Worm (Caenorhabditis elegans): ENCODE data around the gene F14D7.6.
A peak's percentile ranks its signal among the peaks of the same experiment; 100 is the strongest.
"Not testable (repeated sequence)": the region's sequence is repeated elsewhere in the genome, so short reads cannot be mapped to it uniquely, and the experiment has no call there.

The F14D7.6 gene

DNA sequence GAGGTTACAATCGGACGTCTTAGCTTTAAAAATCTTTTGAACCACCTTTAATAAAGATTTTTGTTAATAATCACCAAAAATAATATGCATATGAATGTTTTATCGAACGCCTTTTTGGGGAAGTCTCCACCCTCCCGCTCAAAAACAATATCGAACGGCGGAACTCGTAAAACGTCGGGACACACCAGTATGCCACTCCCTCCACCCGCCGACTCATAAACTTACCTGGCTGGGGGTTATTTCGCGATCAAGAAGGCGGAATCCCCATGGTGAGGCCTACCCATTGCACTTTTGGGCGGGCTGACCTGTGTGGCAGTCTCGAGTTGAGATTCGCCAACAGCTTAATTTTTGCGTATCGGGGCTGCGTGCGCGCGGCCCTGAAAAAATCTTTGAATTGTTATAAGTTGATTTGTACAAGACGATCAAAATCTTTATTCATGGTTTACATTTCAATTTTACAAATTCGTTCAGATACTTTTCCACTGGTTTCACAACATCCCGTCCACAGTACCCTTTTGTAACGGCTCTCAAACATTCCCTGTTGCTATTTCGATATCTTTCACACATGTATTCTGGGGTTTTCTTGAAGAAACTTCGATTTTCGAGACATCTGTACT is 33.8 kb upstream of the F14D7.6 start:
- TF ChIP-seq lin-39 (tag; optimal IDR thresholded peaks at IDR 0.05) (no peak), fos-1 (tag; optimal IDR thresholded peaks at IDR 0.05) (no peak), sea-2 (GFP tag; optimal IDR thresholded peaks at IDR 0.05) (no peak), nhr-25 (tag; optimal IDR thresholded peaks at IDR 0.05) (no peak), unc-39 (tag; optimal IDR thresholded peaks at IDR 0.05) (no peak), snpc-4 (tag; optimal IDR thresholded peaks at IDR 0.05) (peak; percentile 1)

DNA sequence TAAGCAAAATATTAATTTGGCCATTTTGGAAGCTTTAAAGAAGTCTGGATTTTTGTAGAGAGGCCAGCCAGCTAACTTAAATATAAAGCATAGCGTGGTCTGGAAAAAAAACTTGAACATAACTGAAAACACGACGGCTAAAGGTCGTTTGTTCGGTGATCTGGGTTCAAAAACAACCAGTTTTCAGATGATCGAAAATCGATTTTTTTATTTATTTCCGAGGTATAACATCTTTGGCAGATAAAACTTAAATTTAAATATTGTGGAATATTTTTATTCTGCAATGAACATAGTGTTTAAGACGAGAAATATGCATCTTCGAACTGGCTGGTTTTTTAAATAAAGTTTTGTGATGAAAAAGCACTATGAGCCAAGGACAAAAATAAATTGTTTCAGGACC is 32.6 kb upstream of the F14D7.6 start, which contains the start of gene F40G12.4:
F40G12.4 (minus strand) TSS at position 101 of the 400 bp plus-strand sequence.
- no peak for TF ChIP-seq lin-15B (tag; optimal IDR thresholded peaks at IDR 0.05)
- no peak for TF ChIP-seq fos-1 (tag; optimal IDR thresholded peaks at IDR 0.05)
- TF ChIP-seq ztf-4 (tag; optimal IDR thresholded peaks at IDR 0.05) = no peak
- TF ChIP-seq snpc-4 (tag; optimal IDR thresholded peaks at IDR 0.05) = no peak
- no peak for TF ChIP-seq elt-2 (tag; optimal IDR thresholded peaks at IDR 0.05)
- TF ChIP-seq zag-1 (tag; optimal IDR thresholded peaks at IDR 0.05) = no peak
- no peak for TF ChIP-seq tbx-2 (tag; optimal IDR thresholded peaks at IDR 0.05)
- no peak for TF ChIP-seq lsy-12 (tag; optimal IDR thresholded peaks at IDR 0.05)
- TF ChIP-seq ama-1 (optimal IDR thresholded peaks at IDR 0.05) = no peak
- no peak for TF ChIP-seq nhr-67 (tag; optimal IDR thresholded peaks at IDR 0.05)
- TF ChIP-seq jun-1 (tag; optimal IDR thresholded peaks at IDR 0.05) = no peak
- TF ChIP-seq fkh-2 (tag; optimal IDR thresholded peaks at IDR 0.05) = no peak
- no peak for TF ChIP-seq fkh-10 (GFP tag; optimal IDR thresholded peaks at IDR 0.05)
- no peak for TF ChIP-seq ceh-82 (tag; optimal IDR thresholded peaks at IDR 0.05)

DNA sequence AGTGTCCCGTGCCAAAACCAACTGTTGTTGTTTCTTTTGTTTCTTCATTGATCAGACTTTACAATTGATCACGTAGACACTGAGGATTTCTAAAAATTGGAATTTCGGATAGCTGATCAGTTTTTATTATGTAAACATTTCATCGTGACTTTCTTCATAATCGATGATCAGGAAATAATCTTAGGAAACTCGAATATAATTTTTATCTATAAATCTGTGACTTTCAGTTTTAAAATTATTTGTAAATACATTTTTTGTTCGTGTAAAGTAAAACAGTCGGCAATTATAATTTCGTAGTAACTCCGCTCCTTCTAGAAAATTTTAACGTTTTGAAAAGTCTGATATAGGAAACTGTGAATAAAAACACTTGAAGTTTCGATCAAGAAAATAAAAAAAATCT is 30.5 kb upstream of the F14D7.6 start, which contains the start of gene F40G12.5:
F40G12.5 (minus strand) TSS at position 101 of the 400 bp plus-strand sequence.
- TF ChIP-seq ama-1 (optimal IDR thresholded peaks at IDR 0.05) = no peak
- no peak for TF ChIP-seq nhr-43 (tag; optimal IDR thresholded peaks at IDR 0.05; ENCODE audit: poor library complexity, severe bottlenecking)
- no peak for TF ChIP-seq unc-62 (GFP tag; optimal IDR thresholded peaks at IDR 0.05)
- TF ChIP-seq sea-2 (GFP tag; optimal IDR thresholded peaks at IDR 0.05) = no peak
- no peak for TF ChIP-seq R02D3.7 (tag; optimal IDR thresholded peaks at IDR 0.05)

DNA sequence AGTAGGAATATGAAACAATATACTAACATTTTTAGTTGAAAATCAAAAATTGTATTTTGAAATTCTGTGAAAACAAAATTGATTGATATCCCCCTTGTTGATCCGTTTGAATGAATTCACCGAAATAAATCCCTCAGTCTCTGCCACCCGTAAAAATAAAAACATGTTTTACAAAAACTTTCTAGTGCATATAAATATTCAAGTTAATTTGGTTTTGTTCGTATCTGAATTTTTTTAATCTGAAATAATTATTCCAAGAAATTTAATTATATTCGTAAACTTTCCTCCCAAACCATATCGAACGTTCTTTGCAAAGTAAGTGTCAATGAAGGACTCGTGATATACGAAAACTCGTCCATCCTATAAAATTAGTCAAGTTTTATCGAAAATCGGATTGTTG is 28.2 kb upstream of the F14D7.6 start, which contains the start of gene F40G12.6:
F40G12.6 (minus strand) TSS at position 101 of the 400 bp plus-strand sequence.
- TF ChIP-seq ztf-4 (tag; optimal IDR thresholded peaks at IDR 0.05) = no peak
- no peak for TF ChIP-seq egl-27 (tag; optimal IDR thresholded peaks at IDR 0.05)
- TF ChIP-seq unc-62 (GFP tag; optimal IDR thresholded peaks at IDR 0.05) = no peak
- TF ChIP-seq ceh-9 (tag; optimal IDR thresholded peaks at IDR 0.05) = no peak
- no peak for TF ChIP-seq mml-1 (tag; optimal IDR thresholded peaks at IDR 0.05)
- TF ChIP-seq nhr-77 (tag; optimal IDR thresholded peaks at IDR 0.05) = no peak
- no peak for TF ChIP-seq nhr-28 (tag; optimal IDR thresholded peaks at IDR 0.05)

DNA sequence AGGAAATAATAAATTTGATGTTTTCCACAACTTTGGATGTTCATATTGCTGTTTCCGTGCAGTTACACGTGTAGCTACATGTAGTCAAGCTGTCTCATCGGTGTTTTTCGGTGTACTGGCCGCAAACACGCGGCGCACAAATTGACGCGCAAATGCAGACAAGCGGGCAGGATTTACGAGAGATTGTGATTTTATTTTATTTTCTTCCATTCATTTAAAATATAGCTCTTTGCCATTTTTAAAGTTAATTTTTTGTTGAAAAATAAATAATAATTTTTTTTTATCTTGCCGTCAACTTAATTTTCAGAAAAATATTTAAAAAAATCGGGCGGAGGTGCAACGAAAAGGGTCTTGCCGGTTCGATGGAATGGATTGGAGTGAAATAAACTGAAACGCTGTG is 26.9 kb upstream of the F14D7.6 start, which contains the start of gene F40G12.7:
F40G12.7 (plus strand) TSS at position 301 of the 400 bp plus-strand sequence.
- not testable (repeated sequence) for TF ChIP-seq ceh-82 (tag; optimal IDR thresholded peaks at IDR 0.05); sea-2 (GFP tag; optimal IDR thresholded peaks at IDR 0.05); fkh-10 (GFP tag; optimal IDR thresholded peaks at IDR 0.05)

DNA sequence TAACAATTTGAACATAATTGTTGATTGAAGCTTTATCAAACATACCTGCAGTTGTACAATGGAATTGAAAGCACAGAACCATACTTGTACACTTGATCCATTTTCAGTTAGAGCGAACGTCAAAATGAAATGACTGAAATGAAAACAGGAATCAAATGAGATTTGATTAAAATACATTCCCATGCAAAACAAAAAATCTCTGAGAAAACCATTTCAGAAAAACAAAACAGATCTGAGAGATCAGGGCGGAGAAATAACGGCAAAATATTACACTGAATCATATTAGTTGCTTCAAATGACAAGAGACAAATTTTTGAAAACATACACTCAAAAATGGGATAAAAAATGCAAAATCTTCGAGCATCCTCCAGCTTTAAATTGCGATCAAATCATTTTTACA is 21.4 kb upstream of the F14D7.6 start, which contains the start of gene srt-33:
srt-33 (minus strand) TSS at position 101 of the 400 bp plus-strand sequence.
- TF ChIP-seq elt-2 (tag; optimal IDR thresholded peaks at IDR 0.05) (no peak), ZK546.5 (tag; optimal IDR thresholded peaks at IDR 0.05) (no peak), egl-5 (tag; optimal IDR thresholded peaks at IDR 0.05) (no peak)

DNA sequence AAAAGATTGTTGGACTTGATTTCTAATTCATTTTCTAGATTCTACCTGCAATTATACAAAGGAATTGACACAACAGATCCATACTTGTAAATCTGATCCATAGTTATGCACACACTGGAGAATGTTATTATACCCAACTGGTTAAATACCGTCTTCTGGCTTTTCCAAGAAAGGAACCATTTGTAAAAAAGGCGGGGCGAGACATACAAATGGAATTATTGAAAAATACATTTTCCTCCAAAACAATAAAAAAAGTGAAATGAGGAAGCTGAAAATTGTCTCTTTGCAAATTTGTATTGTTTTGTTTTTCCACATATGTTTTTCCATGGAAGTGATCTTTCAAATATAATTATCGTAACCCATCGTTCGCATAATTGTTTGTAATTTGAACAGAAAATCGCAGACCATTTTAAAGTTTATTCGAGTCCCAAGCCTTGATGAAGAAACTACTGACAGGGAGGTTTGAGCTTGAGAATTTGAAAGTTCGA is 18.9 kb upstream of the F14D7.6 start, which contains the start of the genes srt-74 and F40G12.9:
srt-74 (minus strand) TSS at position 101 of the 488 bp plus-strand sequence.
F40G12.9 (plus strand) TSS at position 438 of the 488 bp plus-strand sequence.
- no peak for TF ChIP-seq nhr-237 (tag; optimal IDR thresholded peaks at IDR 0.05)
- TF ChIP-seq nhr-67 (tag; optimal IDR thresholded peaks at IDR 0.05) = no peak
- no peak for TF ChIP-seq egl-5 (tag; optimal IDR thresholded peaks at IDR 0.05)
- no peak for TF ChIP-seq lin-15B (tag; optimal IDR thresholded peaks at IDR 0.05)
- no peak for TF ChIP-seq eor-1 (tag; optimal IDR thresholded peaks at IDR 0.05)
- TF ChIP-seq nhr-25 (tag; optimal IDR thresholded peaks at IDR 0.05) = no peak
- TF ChIP-seq nhr-28 (tag; optimal IDR thresholded peaks at IDR 0.05) = no peak
- TF ChIP-seq ceh-9 (tag; optimal IDR thresholded peaks at IDR 0.05) = no peak
- no peak for TF ChIP-seq nhr-76 (tag; optimal IDR thresholded peaks at IDR 0.05)
- no peak for TF ChIP-seq ama-1 (optimal IDR thresholded peaks at IDR 0.05)
- no peak for TF ChIP-seq ZK546.5 (tag; optimal IDR thresholded peaks at IDR 0.05)
- no peak for TF ChIP-seq hmg-11 (tag; optimal IDR thresholded peaks at IDR 0.05)
- no peak for TF ChIP-seq daf-12 (tag; optimal IDR thresholded peaks at IDR 0.05)
- TF ChIP-seq nhr-23 (tag; optimal IDR thresholded peaks at IDR 0.05) = no peak
- no peak for TF ChIP-seq lin-39 (tag; optimal IDR thresholded peaks at IDR 0.05)
- TF ChIP-seq mml-1 (tag; optimal IDR thresholded peaks at IDR 0.05) = no peak
- no peak for TF ChIP-seq ceh-82 (tag; optimal IDR thresholded peaks at IDR 0.05)
- no peak for TF ChIP-seq ztf-11 (tag; optimal IDR thresholded peaks at IDR 0.05)
- TF ChIP-seq skn-1 (tag; optimal IDR thresholded peaks at IDR 0.05) = no peak

Measured in whole organism, L3 larva.